Worm (Caenorhabditis elegans): Measurements from ENCODE around the gene rfc-4.

rfc-4 gene

DNA sequence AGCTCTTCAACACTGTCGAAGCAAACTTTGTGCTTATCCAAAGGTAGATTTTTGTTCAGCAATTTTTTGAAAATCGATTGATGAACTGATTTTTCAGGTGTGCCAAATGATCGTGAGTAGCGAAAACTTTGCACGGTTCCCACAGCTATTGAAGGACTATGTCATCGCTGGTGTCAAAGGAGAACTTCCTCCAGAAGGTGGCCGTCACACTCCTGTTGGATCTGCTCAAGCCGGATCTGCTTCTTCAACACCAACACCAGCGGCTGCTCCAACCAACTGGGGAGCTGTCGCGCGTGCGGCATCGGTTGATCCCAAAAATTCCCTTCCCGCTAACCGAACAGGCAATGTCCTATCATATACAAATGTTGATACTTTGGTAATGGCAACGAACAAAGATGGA is 18.7 kb upstream of the rfc-4 start:
- TF ChIP-seq F13H6.1 (tag; optimal IDR thresholded peaks at IDR 0.05), result no peak
- no peak for TF ChIP-seq mbf-1 (tag; optimal IDR thresholded peaks at IDR 0.05)
- TF ChIP-seq C34F6.9 (tag; optimal IDR thresholded peaks at IDR 0.05), result no peak
- TF ChIP-seq nhr-10 (tag; optimal IDR thresholded peaks at IDR 0.05), result no peak
- TF ChIP-seq lin-13 (GFP tag; optimal IDR thresholded peaks at IDR 0.05), result no peak
- no peak for TF ChIP-seq mab-5 (tag; optimal IDR thresholded peaks at IDR 0.05)
- TF ChIP-seq nhr-129 (tag; optimal IDR thresholded peaks at IDR 0.05), result no peak

DNA sequence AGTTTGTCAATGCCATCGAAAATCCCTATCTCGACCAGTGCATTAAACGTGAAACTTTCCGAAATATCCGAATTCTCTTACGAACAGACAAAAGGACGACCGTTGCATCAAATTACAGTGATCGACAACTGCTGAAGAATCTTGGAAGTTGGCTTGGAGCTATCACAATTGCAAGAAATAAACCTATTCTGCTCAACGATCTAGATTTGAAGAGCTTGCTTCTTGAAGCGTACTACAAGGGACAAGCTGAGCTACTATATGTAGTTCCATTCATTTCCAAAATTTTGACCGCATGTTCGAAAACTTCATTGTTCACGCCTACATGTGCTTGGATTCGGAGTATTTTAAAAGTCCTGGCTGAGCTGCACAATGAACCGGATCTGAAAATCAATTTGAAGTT is 18.1 kb upstream of the rfc-4 start:
- no peak for TF ChIP-seq lin-11 (tag; optimal IDR thresholded peaks at IDR 0.05)
- no peak for TF ChIP-seq nhr-11 (tag; optimal IDR thresholded peaks at IDR 0.05)
- TF ChIP-seq gmeb-1 (tag; optimal IDR thresholded peaks at IDR 0.05), result no peak
- no peak for TF ChIP-seq sma-9 (GFP tag; optimal IDR thresholded peaks at IDR 0.05)
- no peak for TF ChIP-seq sma-9 (tag; optimal IDR thresholded peaks at IDR 0.05)
- no peak for TF ChIP-seq unc-62 (GFP tag; optimal IDR thresholded peaks at IDR 0.05)
- TF ChIP-seq mbf-1 (tag; optimal IDR thresholded peaks at IDR 0.05), result no peak
- TF ChIP-seq dmd-4 (tag; optimal IDR thresholded peaks at IDR 0.05), result no peak
- no peak for TF ChIP-seq ama-1 (optimal IDR thresholded peaks at IDR 0.05)
- TF ChIP-seq peb-1 (tag; optimal IDR thresholded peaks at IDR 0.05), result no peak

DNA sequence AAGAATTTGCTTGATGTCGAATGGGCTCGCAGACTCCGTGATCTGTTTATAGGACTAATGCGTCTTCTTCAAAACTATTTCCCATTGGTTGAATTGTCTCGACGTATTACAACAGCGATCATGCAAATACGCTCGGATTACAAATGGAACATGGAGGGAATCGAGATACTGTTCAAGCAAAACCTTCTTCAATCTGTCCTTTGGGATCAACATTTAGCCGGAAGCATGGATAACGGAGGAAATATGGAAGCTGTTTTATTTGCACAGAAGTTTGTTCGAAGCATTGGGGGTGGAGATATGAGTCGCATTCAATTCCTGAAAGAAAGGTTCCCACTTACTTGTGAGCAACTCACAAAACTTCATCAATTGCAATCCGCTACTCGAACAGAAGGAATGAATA is 16.3 kb upstream of the rfc-4 start:
- no peak for TF ChIP-seq nhr-237 (tag; optimal IDR thresholded peaks at IDR 0.05)
- TF ChIP-seq mdl-1 (tag; optimal IDR thresholded peaks at IDR 0.05), result no peak
- no peak for TF ChIP-seq gmeb-1 (tag; optimal IDR thresholded peaks at IDR 0.05)
- TF ChIP-seq nhr-10 (tag; optimal IDR thresholded peaks at IDR 0.05), result no peak
- no peak for TF ChIP-seq fos-1 (tag; optimal IDR thresholded peaks at IDR 0.05)
- TF ChIP-seq unc-62 (GFP tag; optimal IDR thresholded peaks at IDR 0.05), result no peak
- TF ChIP-seq ztf-1 (GFP tag; conservative IDR thresholded peaks at IDR 0.05), result no peak
- no peak for TF ChIP-seq ceh-16 (tag; optimal IDR thresholded peaks at IDR 0.05)
- no peak for TF ChIP-seq ama-1 (optimal IDR thresholded peaks at IDR 0.05)
- TF ChIP-seq ztf-4 (tag; optimal IDR thresholded peaks at IDR 0.05), result no peak
- no peak for TF ChIP-seq nhr-11 (tag; optimal IDR thresholded peaks at IDR 0.05)
- TF ChIP-seq ZK546.5 (tag; optimal IDR thresholded peaks at IDR 0.05), result no peak
- TF ChIP-seq elt-3 (tag; optimal IDR thresholded peaks at IDR 0.05), result no peak
- TF ChIP-seq egl-27 (tag; optimal IDR thresholded peaks at IDR 0.05), result no peak

DNA sequence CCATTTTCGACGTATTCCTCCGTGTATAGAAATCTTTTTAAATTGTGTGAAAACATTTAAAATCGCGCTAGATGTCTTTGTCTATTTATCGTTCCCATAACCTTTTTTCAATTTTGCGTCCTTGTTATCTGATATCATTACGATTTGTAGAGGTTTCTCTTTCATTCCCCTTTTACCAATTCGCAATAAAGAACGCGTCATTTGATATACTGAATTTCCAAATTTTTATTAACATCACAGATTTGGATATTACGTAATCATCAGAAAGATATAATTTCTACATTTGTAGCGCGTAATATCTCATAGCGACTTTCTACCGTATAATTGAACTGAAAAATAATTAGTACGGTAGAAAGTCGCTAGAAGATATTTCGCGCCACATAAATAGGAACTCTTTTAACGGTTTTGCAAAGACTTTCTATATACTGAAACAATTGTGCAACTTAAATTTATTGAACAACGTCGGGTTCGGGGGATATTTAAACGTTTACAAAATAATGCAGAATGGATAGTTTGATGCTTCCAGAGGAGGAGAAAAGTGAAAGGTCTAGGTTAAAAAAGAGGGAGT is 13.3 kb upstream of the rfc-4 start:
- no peak for TF ChIP-seq ceh-82 (tag; optimal IDR thresholded peaks at IDR 0.05)
- TF ChIP-seq mab-5 (tag; optimal IDR thresholded peaks at IDR 0.05), result no peak
- TF ChIP-seq sma-3 (GFP tag; optimal IDR thresholded peaks at IDR 0.05), result no peak
- no peak for TF ChIP-seq ztf-1 (GFP tag; conservative IDR thresholded peaks at IDR 0.05)
- TF ChIP-seq ceh-16 (tag; optimal IDR thresholded peaks at IDR 0.05), result no peak
- no peak for TF ChIP-seq peb-1 (tag; optimal IDR thresholded peaks at IDR 0.05)
- no peak for TF ChIP-seq mdl-1 (tag; optimal IDR thresholded peaks at IDR 0.05)
- TF ChIP-seq C34F6.9 (tag; optimal IDR thresholded peaks at IDR 0.05), result no peak

DNA sequence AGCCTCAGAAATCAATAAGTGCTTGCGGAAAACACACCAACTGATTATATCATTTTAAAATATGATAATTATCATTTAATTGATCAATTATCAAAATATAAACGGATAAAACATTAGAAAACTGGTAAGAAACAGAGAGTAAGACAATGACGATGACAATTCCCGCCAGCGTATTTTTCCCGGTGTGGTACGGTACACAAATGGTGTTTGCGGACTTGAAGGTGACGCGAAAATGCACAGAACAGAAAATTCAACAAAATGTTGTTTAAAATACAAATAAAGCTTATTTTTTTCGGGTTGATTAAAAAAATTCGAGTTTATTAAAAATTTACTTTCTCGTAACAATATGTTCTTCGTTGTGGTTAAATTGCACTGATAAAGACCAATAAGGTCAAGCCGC is 10.9 kb upstream of the rfc-4 start:
- TF ChIP-seq sem-4 (tag; optimal IDR thresholded peaks at IDR 0.05), result peak; percentile 8
- TF ChIP-seq nhr-25 (tag; optimal IDR thresholded peaks at IDR 0.05), result peak; percentile 18
- peak; percentile 3 for TF ChIP-seq blmp-1 (tag; optimal IDR thresholded peaks at IDR 0.05; ENCODE audit: insufficient read depth)
- no peak for TF ChIP-seq ama-1 (optimal IDR thresholded peaks at IDR 0.05)
- no peak for TF ChIP-seq mdl-1 (tag; optimal IDR thresholded peaks at IDR 0.05)
- TF ChIP-seq nhr-129 (tag; optimal IDR thresholded peaks at IDR 0.05), result peak; percentile 56
- peak; percentile 55 for TF ChIP-seq gmeb-1 (tag; optimal IDR thresholded peaks at IDR 0.05)
- no peak for TF ChIP-seq nhr-237 (tag; optimal IDR thresholded peaks at IDR 0.05)
- peak; percentile 83 for TF ChIP-seq unc-55 (GFP tag; optimal IDR thresholded peaks at IDR 0.05)
- TF ChIP-seq C34F6.9 (tag; optimal IDR thresholded peaks at IDR 0.05), result peak; percentile 79
- TF ChIP-seq lsy-2 (tag; optimal IDR thresholded peaks at IDR 0.05), result peak; percentile 88 to 98
- no peak for TF ChIP-seq peb-1 (tag; optimal IDR thresholded peaks at IDR 0.05)
- peak; percentile 59 for TF ChIP-seq crh-2 (tag; optimal IDR thresholded peaks at IDR 0.05)
- TF ChIP-seq Y55F3AM.14 (GFP tag; optimal IDR thresholded peaks at IDR 0.05), result no peak
- peak; percentile 67 for TF ChIP-seq skn-1 (tag; optimal IDR thresholded peaks at IDR 0.05)
- peak; percentile 24 for TF ChIP-seq fos-1 (tag; optimal IDR thresholded peaks at IDR 0.05)

All from whole organism, L2 larva.